Worm (Caenorhabditis elegans) whole organism, L1 larva: ENCODE results near the gene madf-1.

Experiments used
- C16A3.4 ChIP-seq: fragments of 150-350 bp; optimal IDR thresholded peaks from 2 replicates; lab custom pipeline; 2014; ENCODE audit warnings: missing biosample characterization, missing genetic modification characterization
- F16B12.6 ChIP-seq: fragments of 150-350 bp; optimal IDR thresholded peaks from 2 replicates; lab custom pipeline; 2014; ENCODE audit warnings: missing biosample characterization, missing genetic modification characterization
- Y116A8C.19 ChIP-seq: sonication (generic microtip); optimal IDR thresholded peaks from 2 replicates; lab custom pipeline; 2016; ENCODE audit warnings: missing compliant biosample characterization, missing genetic modification characterization, borderline replicate concordance
- aha-1 ChIP-seq: fragments of 150-350 bp; optimal IDR thresholded peaks from 2 replicates; lab custom pipeline; 2014; ENCODE audit warnings: missing biosample characterization, missing genetic modification characterization
- aly-2 ChIP-seq: fragments of 150-350 bp; optimal IDR thresholded peaks from 2 replicates; lab custom pipeline; 2014; ENCODE audit warnings: missing biosample characterization, missing genetic modification characterization
- ama-1 ChIP-seq: fragments of 150-350 bp; optimal IDR thresholded peaks from 2 replicates; lab custom pipeline; 2014
- ceh-63 ChIP-seq: fragments of 200-800 bp; sonication (Bioruptor generic); optimal IDR thresholded peaks from 2 replicates; lab custom pipeline; 2018; ENCODE audit warnings: mild to moderate bottlenecking, missing genetic modification characterization, missing compliant biosample characterization
- ceh-8 ChIP-seq: fragments of 200-800 bp; sonication (Bioruptor generic); optimal IDR thresholded peaks from 2 replicates; lab custom pipeline; 2018; ENCODE audit warnings: mild to moderate bottlenecking, missing genetic modification characterization, moderate library complexity, missing compliant biosample characterization
- ceh-82 ChIP-seq, 3 experiments: fragments of 150-350 bp in 1 of 3; sonication (generic microtip) in 2 of 3; optimal IDR thresholded peaks; 2 replicates each; lab custom pipeline; 2014 to 2017; ENCODE audit warnings: missing biosample characterization in 3 of 3, missing genetic modification characterization in 3 of 3
- ceh-88 ChIP-seq: fragments of 200-800 bp; sonication (Bioruptor generic); IDR thresholded peaks from 2 replicates; pipeline ENCODE4 v1.3.6; 2022; ENCODE audit warnings: missing genetic modification characterization, missing compliant biosample characterization
- ceh-90 ChIP-seq: sonication (generic microtip); optimal IDR thresholded peaks from 2 replicates; lab custom pipeline; 2016; ENCODE audit warnings: missing genetic modification characterization, missing compliant biosample characterization
- ces-1 ChIP-seq: fragments of 150-350 bp; optimal IDR thresholded peaks from 2 replicates; lab custom pipeline; 2014; ENCODE audit warnings: missing biosample characterization, missing genetic modification reagents, missing genetic modification characterization
- dpl-1 ChIP-seq, 3 experiments: fragments of 150-350 bp in 2 of 3; sonication (generic microtip) in 1 of 3; optimal IDR thresholded peaks; 2 replicates each; lab custom pipeline; 2014 to 2017; ENCODE audit warnings: missing biosample characterization in 3 of 3, missing genetic modification characterization in 3 of 3, missing genetic modification reagents in 3 of 3
- dsc-1 ChIP-seq: sonication (generic microtip); optimal IDR thresholded peaks from 2 replicates; lab custom pipeline; 2016; ENCODE audit warnings: mild to moderate bottlenecking, missing genetic modification characterization, missing compliant biosample characterization
- efl-1 ChIP-seq, 4 experiments: fragments of 150-350 bp; optimal IDR thresholded peaks in 3 of 4; peaks in 1 of 4; 1 replicate in 1 of 4; 2 replicates in 3 of 4; lab custom pipeline; 2014; ENCODE audit warnings: missing biosample characterization in 2 of 4, missing genetic modification characterization in 2 of 4, missing genetic modification reagents in 2 of 4
- egl-13 ChIP-seq: sonication (generic microtip); optimal IDR thresholded peaks from 2 replicates; lab custom pipeline; 2016; ENCODE audit warnings: missing genotype, missing genetic modification reagents, missing genetic modification characterization, missing compliant biosample characterization
- egl-27 ChIP-seq, 2 experiments: fragments of 150-350 bp in 1 of 2; sonication (generic microtip); optimal IDR thresholded peaks; 3 replicates each; lab custom pipeline; 2017 to 2018; ENCODE audit warnings: missing biosample characterization in 2 of 2, missing genetic modification characterization in 2 of 2, missing genetic modification reagents in 2 of 2
- elt-2 ChIP-seq: sonication (generic microtip); optimal IDR thresholded peaks from 2 replicates; lab custom pipeline; 2016; ENCODE audit warnings: missing genetic modification characterization, mild to moderate bottlenecking, inconsistent platforms, missing compliant biosample characterization, missing genetic modification reagents
- elt-3 ChIP-seq, 6 experiments: fragments of 150-350 bp in 1 of 6; sonication (generic microtip); optimal IDR thresholded peaks; 2 replicates each; lab custom pipeline; 2017 to 2018; ENCODE audit warnings: missing biosample characterization in 6 of 6, missing genetic modification characterization in 6 of 6, inconsistent platforms in 1 of 6
- fkh-4 ChIP-seq: sonication (generic microtip); optimal IDR thresholded peaks from 2 replicates; lab custom pipeline; 2016; ENCODE audit warnings: missing compliant biosample characterization, missing genetic modification characterization, borderline replicate concordance
- fos-1 ChIP-seq: fragments of 150-350 bp; optimal IDR thresholded peaks from 2 replicates; lab custom pipeline; 2014; ENCODE audit warnings: missing biosample characterization, missing genetic modification characterization
- hlh-17 ChIP-seq: fragments of 200-800 bp; sonication (Bioruptor generic); optimal IDR thresholded peaks from 2 replicates; lab custom pipeline; 2018; ENCODE audit warnings: missing genetic modification characterization, mild to moderate bottlenecking, missing compliant biosample characterization, moderate library complexity, borderline replicate concordance
- hlh-4 ChIP-seq: sonication (generic microtip); optimal IDR thresholded peaks from 2 replicates; lab custom pipeline; 2016; ENCODE audit warnings: mild to moderate bottlenecking, missing genetic modification characterization, missing compliant biosample characterization
- hpl-2 ChIP-seq: fragments of 150-350 bp; optimal IDR thresholded peaks from 2 replicates; lab custom pipeline; 2014; ENCODE audit warnings: missing biosample characterization, missing genetic modification reagents, missing genetic modification characterization
- irx-1 ChIP-seq: sonication (generic microtip); optimal IDR thresholded peaks from 2 replicates; lab custom pipeline; 2016; ENCODE audit warnings: missing genetic modification characterization, missing compliant biosample characterization
- isw-1 ChIP-seq: fragments of 200-800 bp; sonication (Bioruptor generic); IDR thresholded peaks from 2 replicates; pipeline ENCODE4 v1.3.6; 2022; ENCODE audit warnings: missing genetic modification characterization, missing compliant biosample characterization
- jun-1 ChIP-seq: fragments of 150-350 bp; optimal IDR thresholded peaks from 2 replicates; lab custom pipeline; 2014; ENCODE audit warnings: missing biosample characterization, missing genetic modification reagents, missing genetic modification characterization
- lin-13 ChIP-seq: fragments of 150-350 bp; optimal IDR thresholded peaks from 2 replicates; lab custom pipeline; 2014; ENCODE audit warnings: missing biosample characterization, missing genetic modification reagents, missing genetic modification characterization
- lin-14 ChIP-seq: fragments of 200-800 bp; sonication (Bioruptor generic); optimal IDR thresholded peaks from 2 replicates; lab custom pipeline; 2018; ENCODE audit warnings: mild to moderate bottlenecking, missing genetic modification characterization, moderate library complexity, missing compliant biosample characterization
- lin-15B ChIP-seq: fragments of 150-350 bp; sonication (generic microtip); optimal IDR thresholded peaks from 3 replicates; lab custom pipeline; 2014; ENCODE audit warnings: missing biosample characterization, missing genetic modification characterization
- lin-35 ChIP-seq, 2 experiments: fragments of 150-350 bp; optimal IDR thresholded peaks; 2 replicates each; lab custom pipeline; 2014; ENCODE audit warnings: missing biosample characterization in 2 of 2, missing genetic modification characterization in 2 of 2, missing genetic modification reagents in 2 of 2
- lin-39 ChIP-seq: fragments of 150-350 bp; optimal IDR thresholded peaks from 2 replicates; lab custom pipeline; 2014; ENCODE audit warnings: missing biosample characterization, missing genetic modification reagents, missing genetic modification characterization
- lir-3 ChIP-seq: sonication (generic microtip); optimal IDR thresholded peaks from 2 replicates; lab custom pipeline; 2016; ENCODE audit warnings: mild to moderate bottlenecking, missing genetic modification characterization, moderate library complexity, missing compliant biosample characterization; ENCODE audit not compliant: poor library complexity
- lsy-2 ChIP-seq, 2 experiments: fragments of 150-350 bp; optimal IDR thresholded peaks; 2 replicates each; lab custom pipeline; 2014; ENCODE audit warnings: missing biosample characterization in 2 of 2, missing genetic modification characterization in 2 of 2
- mab-9 ChIP-seq: fragments of 200-800 bp; sonication (Bioruptor generic); IDR thresholded peaks from 2 replicates; pipeline ENCODE4 v1.3.6; 2022; ENCODE audit warnings: missing genetic modification reagents, missing genetic modification characterization, missing compliant biosample characterization
- mep-1 ChIP-seq: fragments of 150-350 bp; optimal IDR thresholded peaks from 2 replicates; lab custom pipeline; 2014; ENCODE audit warnings: missing biosample characterization, missing genetic modification characterization
- nhr-12 ChIP-seq: sonication (generic microtip); optimal IDR thresholded peaks from 2 replicates; lab custom pipeline; 2017; ENCODE audit warnings: missing biosample characterization, missing genetic modification characterization
- nhr-237 ChIP-seq: fragments of 150-350 bp; optimal IDR thresholded peaks from 2 replicates; lab custom pipeline; 2014; ENCODE audit warnings: missing biosample characterization, missing genetic modification characterization
- nhr-28 ChIP-seq: fragments of 150-350 bp; optimal IDR thresholded peaks from 2 replicates; lab custom pipeline; 2014; ENCODE audit warnings: missing biosample characterization, missing genetic modification characterization
- nhr-71 ChIP-seq: sonication (generic microtip); optimal IDR thresholded peaks from 2 replicates; lab custom pipeline; 2016; ENCODE audit warnings: mild to moderate bottlenecking, missing genetic modification characterization, moderate library complexity, missing compliant biosample characterization
- nhr-76 ChIP-seq: sonication (generic microtip); optimal IDR thresholded peaks from 2 replicates; lab custom pipeline; 2017; ENCODE audit warnings: missing biosample characterization, missing genetic modification characterization
- nhr-77 ChIP-seq: fragments of 150-350 bp; optimal IDR thresholded peaks from 2 replicates; lab custom pipeline; 2014; ENCODE audit warnings: missing biosample characterization, missing genetic modification characterization
- nhr-85 ChIP-seq: sonication (generic microtip); peaks from one replicate; lab custom pipeline; 2016; ENCODE audit warnings: missing genetic modification characterization, inconsistent platforms, missing compliant biosample characterization
- pag-3 ChIP-seq: sonication (generic microtip); optimal IDR thresholded peaks from 2 replicates; lab custom pipeline; 2017; ENCODE audit warnings: missing genetic modification characterization, mild to moderate bottlenecking, missing compliant biosample characterization, antibody characterized with exemption, borderline replicate concordance; ENCODE audit not compliant: insufficient read depth
- pax-3 ChIP-seq: fragments of 200-800 bp; sonication (Bioruptor generic); optimal IDR thresholded peaks from 2 replicates; lab custom pipeline; 2018; ENCODE audit warnings: mild to moderate bottlenecking, missing genetic modification characterization, moderate library complexity, missing compliant biosample characterization
- snu-23 ChIP-seq: sonication (generic microtip); optimal IDR thresholded peaks from 2 replicates; lab custom pipeline; 2016; ENCODE audit warnings: missing genetic modification characterization, missing compliant biosample characterization
- unc-86 ChIP-seq: sonication (generic microtip); optimal IDR thresholded peaks from 2 replicates; lab custom pipeline; 2016; ENCODE audit warnings: missing genetic modification characterization, missing compliant biosample characterization
- unc-98 ChIP-seq: fragments of 200-800 bp; sonication (Bioruptor generic); IDR thresholded peaks from 2 replicates; pipeline ENCODE4 v1.3.6; 2022; ENCODE audit warnings: missing genetic modification characterization, missing compliant biosample characterization
- zag-1 ChIP-seq: fragments of 150-350 bp; optimal IDR thresholded peaks from 2 replicates; lab custom pipeline; 2014; ENCODE audit warnings: missing biosample characterization, missing genetic modification characterization
- zip-4 ChIP-seq: fragments of 200-800 bp; sonication (Bioruptor generic); optimal IDR thresholded peaks from 2 replicates; lab custom pipeline; 2018; ENCODE audit warnings: mild to moderate bottlenecking, missing genetic modification characterization, moderate library complexity, missing compliant biosample characterization

Gene madf-1

DNA sequence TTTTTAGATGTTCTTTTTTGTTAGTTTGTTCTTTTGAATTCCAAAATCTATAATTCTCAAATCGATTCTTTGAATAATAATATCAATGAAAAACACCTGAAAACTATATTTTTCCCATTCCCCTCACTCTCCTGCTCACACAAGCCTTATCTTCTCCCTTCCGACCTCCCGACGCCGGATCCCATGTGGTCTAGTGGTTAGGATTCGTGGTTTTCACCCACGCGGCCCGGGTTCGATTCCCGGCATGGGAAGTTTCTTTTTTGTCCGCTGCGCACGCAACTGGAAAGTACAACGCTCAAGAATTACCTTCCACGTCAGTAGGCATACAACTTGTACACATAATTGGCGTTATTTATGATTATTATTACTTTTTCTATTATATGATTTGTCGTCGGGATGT, 10.9 kb upstream of the madf-1 start (continued):
- TF ChIP-seq egl-13 (tag; lab: Kevin White, UChicago) (no peak), lin-13 (peak; percentile 41), nhr-76 (tag; lab: Kevin White, UChicago) (no peak), lir-3 (tag; lab: Kevin White, UChicago) (no peak), dpl-1 (GFP tag; optimal IDR thresholded peaks at IDR 0.05; lab: Kevin White, UChicago) (peak; percentile 17 to 59 (median 40)), mep-1 (peak; percentile 58), ama-1 (lab: Kevin White, UChicago) (no peak), nhr-85 (tag; lab: Kevin White, UChicago) (no peak), irx-1 (tag; lab: Kevin White, UChicago) (no peak), jun-1 (tag; lab: Kevin White, UChicago) (no peak), pag-3 (tag; lab: Kevin White, UChicago) (no peak), nhr-71 (tag; lab: Kevin White, UChicago) (no peak), snu-23 (GFP tag; lab: Kevin White, UChicago) (peak; percentile 77), C16A3.4 (tag; lab: Kevin White, UChicago) (peak; percentile 50), ceh-8 (no peak), nhr-28 (no peak), ceh-82 (tag; optimal IDR thresholded peaks at IDR 0.05; lab: Kevin White, UChicago) (peak; percentile 6 to 66 (median 23)), mab-9 (GFP tag; lab: Robert Waterston, UW) (0 out of 2 replicates have a peak, but pooled peaks have one; percentile 27), aly-2 (tag; lab: Kevin White, UChicago) (peak; percentile 8), fos-1 (tag; lab: Kevin White, UChicago) (peak; percentile 24), lin-39 (tag; lab: Kevin White, UChicago) (no peak), unc-86 (tag; lab: Kevin White, UChicago) (no peak), lin-15B (no peak), hpl-2 (GFP tag; lab: Kevin White, UChicago) (no peak), ceh-88 (no peak), pax-3 (tag; lab: Kevin White, UChicago) (no peak), hlh-17 (no peak), elt-2 (tag; lab: Kevin White, UChicago) (no peak), nhr-237 (tag; lab: Kevin White, UChicago) (no peak), ceh-90 (no peak), lin-14 (GFP tag; lab: Kevin White, UChicago) (no peak), lsy-2 (tag; optimal IDR thresholded peaks at IDR 0.05; lab: Kevin White, UChicago) (peak; percentile 7 to 53), nhr-12 (no peak), nhr-77 (peak; percentile 52), zip-4 (GFP tag; lab: Kevin White, UChicago) (no peak)

DNA sequence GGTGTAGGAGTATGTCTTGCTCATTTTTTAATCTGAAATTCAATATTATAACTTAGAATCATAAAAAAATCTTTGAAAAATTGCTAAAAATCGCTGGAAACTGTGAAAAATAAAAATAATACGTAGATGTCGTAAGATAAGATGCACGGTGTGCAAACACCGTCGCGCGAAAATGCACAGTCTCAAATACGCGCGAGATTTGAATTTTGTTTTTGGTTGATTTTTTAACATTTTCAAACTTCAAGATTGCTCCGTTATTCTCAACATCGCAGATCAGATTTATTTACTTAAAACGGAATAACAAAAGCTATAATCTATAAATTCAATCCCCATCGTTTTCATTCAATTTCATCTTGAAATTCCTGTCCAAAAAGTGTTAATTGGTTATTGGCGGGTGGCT, 10.4 kb upstream of the madf-1 start, which contains the start of gene Y55F3BR.6:
Gene Y55F3BR.6 (minus strand): TSS at position 32 of the 400 bp plus-strand sequence.
- TF ChIP-seq nhr-85 (tag; lab: Kevin White, UChicago) (no peak), ceh-8 (no peak), fkh-4 (tag; lab: Kevin White, UChicago) (no peak), lir-3 (tag; lab: Kevin White, UChicago) (no peak), efl-1 (optimal IDR thresholded peaks at IDR 0.05; lab: Kevin White, UChicago) (peak; percentile 65 to 97), efl-1 (GFP tag; optimal IDR thresholded peaks at IDR 0.05 in 1 of 2; lab: Kevin White, UChicago) (peak; percentile 82 to 93), pax-3 (tag; lab: Kevin White, UChicago) (no peak), aha-1 (tag; lab: Kevin White, UChicago) (no peak), elt-3 (tag; optimal IDR thresholded peaks at IDR 0.05; lab: Kevin White, UChicago) (no peak), irx-1 (tag; lab: Kevin White, UChicago) (no peak), unc-98 (GFP tag; lab: Robert Waterston, UW) (no peak), elt-2 (tag; lab: Kevin White, UChicago) (no peak), Y116A8C.19 (no peak), F16B12.6 (tag; lab: Kevin White, UChicago) (peak; percentile 58), ceh-63 (GFP tag; lab: Kevin White, UChicago) (no peak), aly-2 (tag; lab: Kevin White, UChicago) (no peak), dpl-1 (GFP tag; optimal IDR thresholded peaks at IDR 0.05; lab: Kevin White, UChicago) (peak; percentile 27 to 71 (median 57)), lin-35 (GFP tag; optimal IDR thresholded peaks at IDR 0.05; lab: Kevin White, UChicago) (peak; percentile 29 to 70), isw-1 (GFP tag; lab: Robert Waterston, UW) (no peak), zip-4 (GFP tag; lab: Kevin White, UChicago) (no peak), nhr-77 (no peak), egl-13 (tag; lab: Kevin White, UChicago) (no peak), fos-1 (tag; lab: Kevin White, UChicago) (no peak), zag-1 (tag; lab: Kevin White, UChicago) (no peak), ces-1 (GFP tag; lab: Kevin White, UChicago) (no peak), nhr-71 (tag; lab: Kevin White, UChicago) (no peak), hlh-4 (tag; lab: Kevin White, UChicago) (no peak), hpl-2 (GFP tag; lab: Kevin White, UChicago) (no peak), dsc-1 (no peak), nhr-76 (tag; lab: Kevin White, UChicago) (no peak), egl-27 (tag; optimal IDR thresholded peaks at IDR 0.05; lab: Kevin White, UChicago) (no peak)
